Fruit fly (Drosophila melanogaster) whole organism, wandering third instar larva: ENCODE data around the gene hll.

ENCODE experiments used
- Hr78 ChIP-seq: fragments of >200 bp; optimal IDR thresholded peaks from 2 replicates; lab custom pipeline; 2017; ENCODE audit warnings: missing biosample characterization, missing genetic modification characterization
- Myc ChIP-seq: fragments of >200 bp; optimal IDR thresholded peaks from 2 replicates; lab custom pipeline; 2017
- OdsH ChIP-seq: fragments of 200-800 bp; sonication (Bioruptor generic); optimal IDR thresholded peaks from 2 replicates; lab custom pipeline; 2016; ENCODE audit warnings: missing biosample characterization, mild to moderate bottlenecking, missing genetic modification characterization
- Vsx2 ChIP-seq: fragments of 200-300, 225-300 bp; sonication (Bioruptor generic); optimal IDR thresholded peaks from 2 replicates; lab custom pipeline; 2018; ENCODE audit warnings: missing biosample characterization, missing genetic modification characterization; ENCODE audit not compliant: partially characterized antibody
- br ChIP-seq: fragments of 200-800 bp; sonication (Bioruptor generic); optimal IDR thresholded peaks from 2 replicates; lab custom pipeline; 2016; ENCODE audit warnings: missing biosample characterization, missing genetic modification characterization
- dl ChIP-seq, 2 experiments: fragments of 175-275, 200-275 bp in 1 of 2; fragments of 200-275 bp in 1 of 2; sonication (Bioruptor generic); optimal IDR thresholded peaks; lab custom pipeline; 2018; ENCODE audit warnings: mild to moderate bottlenecking in 2 of 2, missing biosample characterization in 2 of 2, missing genetic modification characterization in 2 of 2, moderate library complexity in 2 of 2; ENCODE audit not compliant: partially characterized antibody in 2 of 2, insufficient read depth in 1 of 2
- dmrt93B ChIP-seq: fragments of 200-800 bp; sonication (Bioruptor generic); optimal IDR thresholded peaks from 2 replicates; lab custom pipeline; 2018; ENCODE audit warnings: missing biosample characterization, mild to moderate bottlenecking, missing genetic modification characterization
- ey ChIP-seq: fragments of 200-800 bp; sonication (Bioruptor generic); optimal IDR thresholded peaks from 2 replicates; lab custom pipeline; 2016; ENCODE audit warnings: missing biosample characterization, missing genetic modification characterization
- foxo ChIP-seq, 2 experiments: fragments of 200-800 bp; sonication (Bioruptor generic); optimal IDR thresholded peaks; 2 replicates in 1 of 2; 3 replicates in 1 of 2; lab custom pipeline; 2016 to 2017; ENCODE audit warnings: missing biosample characterization in 2 of 2, missing genetic modification characterization in 2 of 2
- pan ChIP-seq: fragments of >200 bp; optimal IDR thresholded peaks from 2 replicates; lab custom pipeline; 2017
- psq ChIP-seq: fragments of 200-800 bp; sonication (Bioruptor generic); optimal IDR thresholded peaks from 3 replicates; lab custom pipeline; 2017; ENCODE audit warnings: missing biosample characterization, mild to moderate bottlenecking, missing genetic modification characterization, moderate library complexity
- sv ChIP-seq: fragments of 200-800 bp; sonication (Bioruptor generic); optimal IDR thresholded peaks from 3 replicates; lab custom pipeline; 2016; ENCODE audit warnings: missing biosample characterization, missing genetic modification characterization
- woc ChIP-seq: sonication (Bioruptor generic); optimal IDR thresholded peaks from 2 replicates; lab custom pipeline; 2016; ENCODE audit warnings: missing biosample characterization, mild to moderate bottlenecking, missing genetic modification characterization

DNA sequence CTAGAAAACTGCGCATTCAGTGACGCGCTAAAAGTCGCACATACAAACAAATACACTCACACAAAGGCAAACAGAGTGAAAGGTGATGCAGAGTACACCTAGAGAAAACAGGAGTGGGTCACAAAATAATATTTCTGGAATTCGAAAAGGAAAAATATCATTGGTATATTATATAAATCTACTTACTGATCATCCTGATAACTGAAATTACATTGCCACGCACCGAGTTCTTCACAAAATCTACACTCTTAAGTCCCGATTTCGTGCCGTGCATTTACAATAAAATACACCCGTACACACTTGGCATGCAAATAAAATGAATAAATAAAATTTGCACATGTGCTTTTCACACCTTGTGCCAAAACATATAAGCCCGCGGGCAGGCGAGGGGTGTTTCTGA lies 43.4 kb downstream of the hll start:
- TF ChIP-seq ey (GFP tag; lab: Kevin White, UChicago) (no peak), sv (GFP tag; lab: Kevin White, UChicago) (no peak), Vsx2 (GFP tag; lab: Kevin White, UChicago) (no peak), Hr78 (no peak), psq (no peak), Myc (lab: Kevin White, UChicago) (no peak), dmrt93B (GFP tag; lab: Kevin White, UChicago) (no peak), br (GFP tag; lab: Kevin White, UChicago) (no peak), woc (no peak), dl (GFP tag; optimal IDR thresholded peaks at IDR 0.05; lab: Kevin White, UChicago; ENCODE audit: insufficient read depth in 1 of 2, partially characterized antibody in 2 of 2) (no peak), foxo (GFP tag; optimal IDR thresholded peaks at IDR 0.05; lab: Kevin White, UChicago) (peak in 1 of 2 experiments; percentile 24), OdsH (GFP tag; lab: Kevin White, UChicago) (no peak), pan (lab: Kevin White, UChicago) (no peak)
